Worm (Caenorhabditis elegans) whole organism, L3 larva: ENCODE data around the gene C41G6.12.

ENCODE experiments used
- R02D3.7 ChIP-seq: fragments of 150-350 bp; optimal IDR thresholded peaks from 2 replicates; lab custom pipeline; 2014; ENCODE audit warnings: missing biosample characterization, missing genetic modification characterization
- ama-1 ChIP-seq: fragments of 150-350 bp; optimal IDR thresholded peaks from 2 replicates; lab custom pipeline; 2018
- ceh-9 ChIP-seq: sonication (generic microtip); optimal IDR thresholded peaks from 2 replicates; lab custom pipeline; 2018; ENCODE audit warnings: missing biosample characterization, missing genetic modification characterization
- fkh-2 ChIP-seq: fragments of 150-350 bp; optimal IDR thresholded peaks from 2 replicates; lab custom pipeline; 2014; ENCODE audit warnings: missing biosample characterization, missing genetic modification reagents, missing genetic modification characterization
- fos-1 ChIP-seq: fragments of 150-350 bp; optimal IDR thresholded peaks from 2 replicates; lab custom pipeline; 2014; ENCODE audit warnings: missing biosample characterization, missing genetic modification characterization
- nhr-11 ChIP-seq: fragments of 150-350 bp; optimal IDR thresholded peaks from 2 replicates; lab custom pipeline; 2014; ENCODE audit warnings: missing biosample characterization, missing genetic modification characterization
- nhr-25 ChIP-seq: sonication (generic microtip); optimal IDR thresholded peaks from 2 replicates; lab custom pipeline; 2017; ENCODE audit warnings: missing biosample characterization, missing genetic modification characterization
- nhr-77 ChIP-seq: fragments of 150-350 bp; optimal IDR thresholded peaks from 2 replicates; lab custom pipeline; 2014; ENCODE audit warnings: missing biosample characterization, missing genetic modification characterization
- skn-1 ChIP-seq: fragments of 150-350 bp; optimal IDR thresholded peaks from 2 replicates; lab custom pipeline; 2014; ENCODE audit warnings: missing biosample characterization, missing genetic modification characterization
- snpc-4 ChIP-seq: fragments of 150-350 bp; optimal IDR thresholded peaks from 2 replicates; lab custom pipeline; 2014; ENCODE audit warnings: missing biosample characterization, missing genetic modification characterization
- ztf-4 ChIP-seq: fragments of 150-350 bp; optimal IDR thresholded peaks from 2 replicates; lab custom pipeline; 2014; ENCODE audit warnings: missing biosample characterization, missing genetic modification characterization

ce11 chrV:15244456-15244855, 36.9 kb upstream of the C41G6.12 start, which contains the start of gene kin-30:
- TF ChIP-seq fos-1 (tag; lab: Kevin White, UChicago) (no peak), nhr-11 (tag; lab: Kevin White, UChicago) (no peak), ztf-4 (tag; lab: Kevin White, UChicago) (no peak), skn-1 (tag; lab: Kevin White, UChicago) (no peak), snpc-4 (tag; lab: Kevin White, UChicago) (no peak), nhr-25 (no peak), nhr-77 (tag; lab: Kevin White, UChicago) (no peak), ceh-9 (no peak), R02D3.7 (tag; lab: Kevin White, UChicago) (no peak), fkh-2 (tag; lab: Kevin White, UChicago) (no peak), ama-1 (lab: Kevin White, UChicago) (no peak)
